Worm (Caenorhabditis elegans): Measurements from ENCODE around the gene C34D1.4.

Gene C34D1.4

DNA sequence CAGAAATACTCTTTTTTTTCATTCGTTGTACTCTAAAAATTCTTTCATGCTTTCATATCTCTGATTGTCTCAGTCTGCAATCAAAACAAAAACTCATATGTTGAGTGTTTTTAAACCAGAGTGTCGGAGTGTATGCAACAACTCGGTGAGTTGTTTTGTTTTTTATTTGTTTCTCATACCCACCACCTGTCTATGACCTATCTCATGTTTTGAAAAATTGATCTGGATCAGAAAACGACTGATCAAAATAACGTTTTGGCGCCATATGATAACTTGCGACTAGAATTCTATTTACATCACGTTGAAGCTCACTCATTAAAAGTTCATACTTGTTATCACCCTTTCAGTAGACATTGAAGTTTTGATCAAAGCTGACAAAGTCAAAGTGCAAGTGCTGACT, 39.6 kb upstream of the C34D1.4 start:
- TF ChIP-seq nhr-71 (tag; optimal IDR thresholded peaks at IDR 0.05): peak; percentile 11
- TF ChIP-seq ces-1 (GFP tag; optimal IDR thresholded peaks at IDR 0.05): no peak
- TF ChIP-seq nhr-28 (tag; optimal IDR thresholded peaks at IDR 0.05): no peak
- TF ChIP-seq lin-14 (GFP tag; optimal IDR thresholded peaks at IDR 0.05): peak; percentile 37
- TF ChIP-seq rnt-1 (tag; optimal IDR thresholded peaks at IDR 0.05): peak; percentile 2
- TF ChIP-seq fkh-8 (tag; optimal IDR thresholded peaks at IDR 0.05): no peak
- TF ChIP-seq nhr-76 (tag; optimal IDR thresholded peaks at IDR 0.05): no peak
- TF ChIP-seq lir-3 (tag; optimal IDR thresholded peaks at IDR 0.05; ENCODE audit: poor library complexity): no peak
- TF ChIP-seq mep-1 (tag; optimal IDR thresholded peaks at IDR 0.05): no peak
- no peak for TF ChIP-seq dpl-1 (GFP tag; optimal IDR thresholded peaks at IDR 0.05)
- no peak for TF ChIP-seq egl-13 (tag; optimal IDR thresholded peaks at IDR 0.05)
- no peak for TF ChIP-seq unc-98 (GFP tag; IDR thresholded peaks at IDR 0.05)

- TF ChIP-seq nhr-28 (tag; optimal IDR thresholded peaks at IDR 0.05) (no peak), nhr-11 (tag; optimal IDR thresholded peaks at IDR 0.05) (no peak), pax-3 (tag; optimal IDR thresholded peaks at IDR 0.05) (no peak), lin-39 (tag; optimal IDR thresholded peaks at IDR 0.05) (no peak), zip-4 (GFP tag; optimal IDR thresholded peaks at IDR 0.05) (no peak), sptf-1 (tag; optimal IDR thresholded peaks at IDR 0.05) (no peak), unc-62 (GFP tag; optimal IDR thresholded peaks at IDR 0.05) (no peak), mef-2 (tag; optimal IDR thresholded peaks at IDR 0.05) (no peak), hlh-4 (tag; optimal IDR thresholded peaks at IDR 0.05) (no peak), lin-14 (GFP tag; optimal IDR thresholded peaks at IDR 0.05) (no peak), ceh-8 (GFP tag; optimal IDR thresholded peaks at IDR 0.05) (no peak), tlp-1 (tag; optimal IDR thresholded peaks at IDR 0.05) (no peak), egl-13 (tag; optimal IDR thresholded peaks at IDR 0.05) (no peak), nhr-19 (GFP tag; conservative IDR thresholded peaks at IDR 0.05) (no peak), efl-3 (GFP tag; optimal IDR thresholded peaks at IDR 0.05) (no peak)
These were observed 38.1 kb upstream of the C34D1.4 start, which contains the start of gene C26E1.1 for ce11 chrV:13297220-13297619. Gene C26E1.1, plus strand, starts transcription at chrV:13297520.

- TF ChIP-seq lin-14 (GFP tag; optimal IDR thresholded peaks at IDR 0.05): peak; percentile 75
- no peak for TF ChIP-seq jun-1 (tag; optimal IDR thresholded peaks at IDR 0.05)
- no peak for TF ChIP-seq unc-98 (GFP tag; IDR thresholded peaks at IDR 0.05)
These were observed 36.7 kb upstream of the C34D1.4 start, which contains the start of gene uig-1 for ce11 chrV:13295859-13296258. Gene uig-1, minus strand, starts transcription at chrV:13295978.

- TF ChIP-seq sptf-1 (tag; optimal IDR thresholded peaks at IDR 0.05) (no peak), unc-86 (tag; optimal IDR thresholded peaks at IDR 0.05) (no peak)
These were observed 35.4 kb upstream of the C34D1.4 start for ce11 chrV:13294507-13294906.

DNA sequence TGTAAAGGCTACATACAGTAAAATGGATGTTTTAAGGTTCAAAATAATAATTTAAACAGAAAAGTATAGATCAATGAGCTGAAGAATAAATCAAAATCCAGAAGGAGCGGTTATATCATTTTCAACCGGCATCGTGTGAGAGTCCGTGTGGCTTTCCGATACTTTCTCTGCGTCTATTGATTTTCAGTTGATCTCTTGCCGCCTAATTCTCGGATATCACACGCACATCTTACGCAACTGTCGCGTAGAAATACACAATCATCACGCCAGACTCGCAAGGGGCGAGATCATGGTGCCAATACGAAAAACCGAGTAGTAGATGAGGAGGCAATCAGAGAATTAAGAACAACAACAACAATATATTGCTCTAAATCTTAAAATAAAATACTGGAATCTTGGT, 29.8 kb upstream of the C34D1.4 start:
- peak in 1 of 2 experiments; percentile 7 for TF ChIP-seq lsy-2 (tag; optimal IDR thresholded peaks at IDR 0.05)
- TF ChIP-seq rnt-1 (tag; optimal IDR thresholded peaks at IDR 0.05): peak; percentile 68
- TF ChIP-seq nhr-71 (tag; optimal IDR thresholded peaks at IDR 0.05): peak; percentile 53
- TF ChIP-seq lin-14 (GFP tag; optimal IDR thresholded peaks at IDR 0.05): peak; percentile 48
- no peak for TF ChIP-seq mdl-1 (tag; optimal IDR thresholded peaks at IDR 0.05)
- no peak for TF ChIP-seq lir-3 (tag; optimal IDR thresholded peaks at IDR 0.05; ENCODE audit: poor library complexity)
- peak; percentile 25 for TF ChIP-seq snu-23 (GFP tag; optimal IDR thresholded peaks at IDR 0.05)
- no peak for TF ChIP-seq Y116A8C.19 (tag; optimal IDR thresholded peaks at IDR 0.05; ENCODE audit: borderline replicate concordance)
- TF ChIP-seq ets-5 (GFP tag; IDR thresholded peaks at IDR 0.05): no peak
- TF ChIP-seq nhr-85 (tag): no peak
- TF ChIP-seq ceh-82 (tag; optimal IDR thresholded peaks at IDR 0.05): no peak
- no peak for TF ChIP-seq tbx-2 (tag; optimal IDR thresholded peaks at IDR 0.05)
- 0 out of 2 replicates have a peak, but pooled peaks have one; percentile 10 for TF ChIP-seq nhr-19 (GFP tag; conservative IDR thresholded peaks at IDR 0.05)
- no peak for TF ChIP-seq aly-2 (tag; optimal IDR thresholded peaks at IDR 0.05)
- TF ChIP-seq efl-1 (optimal IDR thresholded peaks at IDR 0.05): no peak
- no peak for TF ChIP-seq efl-1 (GFP tag; optimal IDR thresholded peaks at IDR 0.05 in 1 of 2)
- peak; percentile 58 for TF ChIP-seq pag-3 (tag; optimal IDR thresholded peaks at IDR 0.05; ENCODE audit: borderline replicate concordance, insufficient read depth)
- TF ChIP-seq fkh-10 (GFP tag; optimal IDR thresholded peaks at IDR 0.05): no peak
- no peak for TF ChIP-seq nhr-28 (tag; optimal IDR thresholded peaks at IDR 0.05)
